Fruit fly (Drosophila melanogaster) whole organism, embryonic: ENCODE measurements around the gene Ssu72.

Experiments
- CG10543 ChIP-seq: fragments of 200-800 bp; sonication (Bioruptor generic); optimal IDR thresholded peaks from 3 replicates; lab custom pipeline; 2017; ENCODE audit warnings: missing biosample characterization, mild to moderate bottlenecking, missing genetic modification characterization, moderate library complexity
- CG10959 ChIP-seq: fragments of 200-800 bp; sonication (Bioruptor generic); IDR thresholded peaks from 2 replicates; pipeline ENCODE4 v1.3.6; 2022; ENCODE audit warnings: missing biosample characterization, missing genetic modification characterization
- CG12236 ChIP-seq: fragments of 200-800 bp; sonication (Bioruptor generic); optimal IDR thresholded peaks from 2 replicates; lab custom pipeline; 2016; ENCODE audit warnings: missing biosample characterization, missing genetic modification characterization
- CG12942 ChIP-seq: fragments of 200-800 bp; sonication (Bioruptor generic); optimal IDR thresholded peaks from 3 replicates; lab custom pipeline; 2016; ENCODE audit warnings: missing biosample characterization, missing genetic modification characterization
- CG15269 ChIP-seq: fragments of 200-800 bp; sonication (Bioruptor generic); optimal IDR thresholded peaks from 2 replicates; lab custom pipeline; 2018; ENCODE audit warnings: missing biosample characterization, mild to moderate bottlenecking, missing genetic modification characterization, moderate library complexity
- CG31388 ChIP-seq: fragments of 200-800 bp; sonication (Bioruptor generic); optimal IDR thresholded peaks from 2 replicates; lab custom pipeline; 2016; ENCODE audit warnings: missing biosample characterization, missing genetic modification characterization
- CG4360 ChIP-seq: fragments of 200-800 bp; sonication (Bioruptor generic); IDR thresholded peaks from 2 replicates; pipeline ENCODE4 v1.3.6; 2022; ENCODE audit warnings: missing biosample characterization, missing genetic modification characterization
- CG4820 ChIP-seq: fragments of 200-800 bp; sonication (Bioruptor generic); optimal IDR thresholded peaks from 3 replicates; lab custom pipeline; 2016; ENCODE audit warnings: missing biosample characterization, missing genetic modification characterization
- CG4854 ChIP-seq: fragments of 200-800 bp; sonication (Bioruptor generic); optimal IDR thresholded peaks from 2 replicates; lab custom pipeline; 2016; ENCODE audit warnings: missing biosample characterization, missing genetic modification characterization, inconsistent platforms
- CG6272 ChIP-seq: fragments of 200-800 bp; sonication (Bioruptor generic); IDR thresholded peaks from 2 replicates; pipeline ENCODE4 v1.3.6; 2022; ENCODE audit warnings: missing biosample characterization, missing genetic modification characterization
- CG6765 ChIP-seq: fragments of 200-800 bp; sonication (Bioruptor generic); optimal IDR thresholded peaks from 3 replicates; lab custom pipeline; 2017; ENCODE audit warnings: missing biosample characterization, mild to moderate bottlenecking, missing genetic modification characterization
- CG7357 ChIP-seq: fragments of 200-800 bp; sonication (Bioruptor generic); IDR thresholded peaks from 3 replicates; pipeline ENCODE4 v1.3.6; 2022; ENCODE audit warnings: missing biosample characterization, missing genetic modification characterization
- CG7372 ChIP-seq: fragments of 200-800 bp; sonication (Bioruptor generic); IDR thresholded peaks from 2 replicates; pipeline ENCODE4 v1.3.6; 2022; ENCODE audit warnings: missing biosample characterization, missing genetic modification characterization
- CG7987 ChIP-seq: fragments of 200-800 bp; sonication (Bioruptor generic); optimal IDR thresholded peaks from 2 replicates; lab custom pipeline; 2018; ENCODE audit warnings: missing biosample characterization, mild to moderate bottlenecking, missing genetic modification characterization, moderate library complexity
- CG9797 ChIP-seq: fragments of 200-800 bp; sonication (Bioruptor generic); optimal IDR thresholded peaks from 3 replicates; lab custom pipeline; 2018; ENCODE audit warnings: missing biosample characterization, mild to moderate bottlenecking, missing genetic modification characterization
- Dll ChIP-seq: fragments of 200-800 bp; sonication (Bioruptor generic); IDR thresholded peaks from 4 replicates; pipeline ENCODE4 v1.3.6; 2022; ENCODE audit warnings: missing biosample characterization, missing genetic modification characterization; ENCODE audit not compliant: partially characterized antibody
- Dref ChIP-seq: fragments of 200-800 bp; sonication (Bioruptor generic); IDR thresholded peaks from 2 replicates; pipeline ENCODE4 v1.3.6; 2022; ENCODE audit warnings: missing biosample characterization, missing genetic modification characterization
- Eip74EF ChIP-seq, 2 experiments: fragments of 200-800 bp in 1 of 2; fragments of >200 bp in 1 of 2; sonication (Bioruptor generic) in 1 of 2; optimal IDR thresholded peaks; 2 replicates each; lab custom pipeline; 2017 to 2019; ENCODE audit warnings: missing biosample characterization in 2 of 2, missing genetic modification characterization in 2 of 2, mild to moderate bottlenecking in 1 of 2, moderate library complexity in 1 of 2
- HLHmδ ChIP-seq: fragments of 200-800 bp; sonication (Bioruptor generic); optimal IDR thresholded peaks from 2 replicates; lab custom pipeline; 2018; ENCODE audit warnings: missing biosample characterization, mild to moderate bottlenecking, missing genetic modification characterization, moderate library complexity
- Hmx ChIP-seq: fragments of 200-800 bp; sonication (Bioruptor generic); optimal IDR thresholded peaks from 2 replicates; lab custom pipeline; 2016; ENCODE audit warnings: missing biosample characterization, missing genetic modification characterization
- Kr ChIP-seq: fragments of 200-800 bp; sonication (Bioruptor generic); optimal IDR thresholded peaks from 2 replicates; lab custom pipeline; 2017; ENCODE audit warnings: missing biosample characterization, mild to moderate bottlenecking, missing genetic modification characterization
- Lim3 ChIP-seq: fragments of 200-800 bp; sonication (Bioruptor generic); IDR thresholded peaks from 2 replicates; pipeline ENCODE4 v1.3.6; 2022; ENCODE audit warnings: missing biosample characterization, missing genetic modification characterization
- MBD-R2 ChIP-seq: fragments of 200-800 bp; sonication (Bioruptor generic); IDR thresholded peaks from 2 replicates; pipeline ENCODE4 v1.3.6; 2022; ENCODE audit warnings: missing biosample characterization, missing genetic modification characterization
- Mrtf ChIP-seq: fragments of 200-800 bp; sonication (Bioruptor generic); IDR thresholded peaks from 3 replicates; pipeline ENCODE4 v1.3.6; 2022; ENCODE audit warnings: missing biosample characterization, missing genetic modification characterization
- Myb ChIP-seq: fragments of 200-800 bp; sonication (Bioruptor generic); optimal IDR thresholded peaks from 2 replicates; lab custom pipeline; 2016; ENCODE audit warnings: missing biosample characterization, missing genetic modification characterization
- Nf-YB ChIP-seq: fragments of 200-800 bp; sonication (Bioruptor generic); optimal IDR thresholded peaks from 3 replicates; lab custom pipeline; 2019; ENCODE audit warnings: missing biosample characterization, mild to moderate bottlenecking, missing genetic modification characterization, moderate library complexity
- Opbp ChIP-seq: fragments of 200-800 bp; sonication (Bioruptor generic); IDR thresholded peaks from 3 replicates; pipeline ENCODE4 v1.3.6; 2022; ENCODE audit warnings: missing biosample characterization, missing genetic modification characterization; ENCODE audit not compliant: partially characterized antibody
- TFAM ChIP-seq: fragments of 200-800 bp; sonication (Bioruptor generic); optimal IDR thresholded peaks from 2 replicates; lab custom pipeline; 2017; ENCODE audit warnings: missing biosample characterization, missing genetic modification characterization, inconsistent platforms
- Usf ChIP-seq: fragments of 200-800 bp; sonication (Bioruptor generic); optimal IDR thresholded peaks from 2 replicates; lab custom pipeline; 2017; ENCODE audit warnings: missing genotype, missing biosample characterization, missing genetic modification characterization
- cwo ChIP-seq: fragments of 200-800 bp; sonication (Bioruptor generic); optimal IDR thresholded peaks from 3 replicates; lab custom pipeline; 2017; ENCODE audit warnings: missing biosample characterization, missing genetic modification characterization, mild to moderate bottlenecking, moderate library complexity, missing genetic modification reagents
- danr ChIP-seq: fragments of 200-800 bp; sonication (Bioruptor generic); IDR thresholded peaks from 2 replicates; pipeline ENCODE4 v1.3.6; 2022; ENCODE audit warnings: missing biosample characterization, missing genetic modification characterization
- eve ChIP-seq, 2 experiments: fragments of >200 bp; optimal IDR thresholded peaks; 2 replicates each; lab custom pipeline; 2017; ENCODE audit warnings: missing biosample characterization in 2 of 2, missing genetic modification characterization in 2 of 2
- exex ChIP-seq: fragments of 200-800 bp; sonication (Bioruptor generic); optimal IDR thresholded peaks from 4 replicates; lab custom pipeline; 2018; ENCODE audit warnings: missing biosample characterization, mild to moderate bottlenecking, missing genetic modification characterization, moderate library complexity
- eyg ChIP-seq: fragments of 200-800 bp; sonication (Bioruptor generic); optimal IDR thresholded peaks from 3 replicates; lab custom pipeline; 2016; ENCODE audit warnings: missing biosample characterization, missing genetic modification characterization
- gce ChIP-seq: fragments of 200-800 bp; sonication (Bioruptor generic); IDR thresholded peaks from 3 replicates; pipeline ENCODE4 v1.3.6; 2022; ENCODE audit warnings: missing biosample characterization, missing genetic modification characterization
- grau ChIP-seq: fragments of 200-800 bp; optimal IDR thresholded peaks from 3 replicates; lab custom pipeline; 2019; ENCODE audit warnings: missing biosample characterization, mild to moderate bottlenecking, missing genetic modification characterization, moderate library complexity
- grn ChIP-seq: fragments of 200-800 bp; sonication (Bioruptor generic); optimal IDR thresholded peaks from 3 replicates; lab custom pipeline; 2017; ENCODE audit warnings: missing biosample characterization, missing genetic modification characterization
- hbn ChIP-seq: fragments of 200-800 bp; sonication (Bioruptor generic); IDR thresholded peaks from 2 replicates; pipeline ENCODE4 v1.3.6; 2022; ENCODE audit warnings: missing biosample characterization, missing genetic modification characterization; ENCODE audit not compliant: partially characterized antibody
- inv ChIP-seq: fragments of 200-800 bp; sonication (Bioruptor generic); IDR thresholded peaks from 2 replicates; pipeline ENCODE4 v1.3.6; 2022; ENCODE audit warnings: missing biosample characterization, missing genetic modification characterization; ENCODE audit not compliant: partially characterized antibody
- nerfin-1 ChIP-seq: fragments of 200-800 bp; sonication (Bioruptor generic); optimal IDR thresholded peaks from 3 replicates; lab custom pipeline; 2019; ENCODE audit warnings: missing biosample characterization, mild to moderate bottlenecking, missing genetic modification characterization, moderate library complexity
- pnt ChIP-seq: fragments of 200-800 bp; sonication (Bioruptor generic); optimal IDR thresholded peaks from 3 replicates; lab custom pipeline; 2016; ENCODE audit warnings: missing biosample characterization, missing genetic modification characterization
- pros ChIP-seq: fragments of 200-800 bp; sonication (Bioruptor generic); optimal IDR thresholded peaks from 3 replicates; lab custom pipeline; 2019; ENCODE audit warnings: missing biosample characterization, mild to moderate bottlenecking, missing genetic modification characterization, moderate library complexity
- pum ChIP-seq: fragments of 200-800 bp; sonication (Bioruptor generic); optimal IDR thresholded peaks from 2 replicates; lab custom pipeline; 2016; ENCODE audit warnings: missing biosample characterization, missing genetic modification characterization
- repo ChIP-seq: fragments of 200-800 bp; sonication (Bioruptor generic); optimal IDR thresholded peaks from 2 replicates; lab custom pipeline; 2016; ENCODE audit warnings: missing biosample characterization, missing genetic modification characterization
- scrt ChIP-seq: fragments of 200-800 bp; sonication (Bioruptor generic); optimal IDR thresholded peaks from 2 replicates; lab custom pipeline; 2018; ENCODE audit warnings: missing biosample characterization, mild to moderate bottlenecking, missing genetic modification characterization, moderate library complexity
- sens ChIP-seq: fragments of 200-800 bp; sonication (Bioruptor generic); peaks from one replicate; lab custom pipeline; 2016; ENCODE audit warnings: missing biosample characterization, missing genetic modification characterization
- shn ChIP-seq: fragments of 200-800 bp; sonication (Bioruptor generic); optimal IDR thresholded peaks from 3 replicates; lab custom pipeline; 2016; ENCODE audit warnings: missing biosample characterization, missing genetic modification characterization
- wdn ChIP-seq: fragments of 200-800 bp; sonication (Bioruptor generic); IDR thresholded peaks from 2 replicates; pipeline ENCODE4 v1.3.6; 2022; ENCODE audit warnings: missing biosample characterization, missing genetic modification characterization
- wor ChIP-seq: fragments of 200-800 bp; sonication (Bioruptor generic); IDR thresholded peaks from 2 replicates; pipeline ENCODE4 v1.3.6; 2022; ENCODE audit warnings: missing biosample characterization, missing genetic modification characterization
- zen ChIP-seq: fragments of 200-800 bp; sonication (Bioruptor generic); optimal IDR thresholded peaks from 3 replicates; lab custom pipeline; 2018; ENCODE audit warnings: missing biosample characterization, mild to moderate bottlenecking, missing genetic modification characterization, moderate library complexity

Ssu72 gene

DNA sequence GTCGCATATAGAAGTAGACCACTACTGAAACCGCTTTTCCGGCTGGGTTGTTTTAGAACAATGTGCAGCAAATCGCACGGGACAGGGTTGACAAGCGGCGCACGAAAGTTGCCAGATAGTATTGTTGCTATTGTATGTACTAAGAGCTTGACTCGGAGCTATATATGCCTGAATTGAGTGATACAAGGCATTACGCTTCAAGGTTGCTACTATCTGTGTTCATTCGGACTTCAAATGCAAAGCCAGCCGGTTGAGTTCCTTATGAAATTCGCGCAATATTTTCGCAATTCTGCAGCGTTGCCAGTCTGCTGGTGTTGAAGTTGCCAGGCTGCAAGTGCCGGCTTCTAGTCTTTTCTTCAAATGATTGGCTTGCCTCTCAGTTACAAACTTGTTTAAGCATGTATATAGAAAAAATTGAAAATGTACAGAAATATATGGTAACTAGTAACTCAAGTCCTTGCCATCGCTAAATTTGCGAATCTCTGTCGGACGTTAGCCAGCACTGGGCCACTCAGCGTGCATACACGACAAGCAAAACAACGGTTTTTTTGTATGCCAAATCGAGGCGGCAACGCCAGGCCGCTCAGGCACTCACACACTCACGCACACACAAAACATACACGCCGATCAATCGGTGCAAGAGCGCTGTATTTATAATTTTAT, 12.5 kb upstream of the Ssu72 start, which contains the start of the genes Ranbp21 and Elys (continued):
- TF ChIP-seq CG7372 (GFP tag; lab: Robert Waterston, UW) = peak; percentile 32; the same call in 1 of the 2 replicates
- TF ChIP-seq gce (GFP tag; lab: Robert Waterston, UW) = no peak
- TF ChIP-seq TFAM (GFP tag; lab: Kevin White, UChicago) = no peak
- no peak for TF ChIP-seq scrt
- TF ChIP-seq CG4854 = no peak
- TF ChIP-seq CG6272 (GFP tag; lab: Robert Waterston, UW) = peak; percentile 40; the same call in 1 of the 2 replicates
- no peak for TF ChIP-seq pros (GFP tag; lab: Kevin White, UChicago)
- TF ChIP-seq CG9797 (GFP tag; lab: Kevin White, UChicago) = peak; percentile 40
- TF ChIP-seq inv (GFP tag; lab: Robert Waterston, UW) = peak; percentile 45; the same call in 1 of the 2 replicates
- no peak for TF ChIP-seq exex (tag; lab: Kevin White, UChicago)
- TF ChIP-seq pnt = peak; percentile 62
- TF ChIP-seq Usf (GFP tag; lab: Kevin White, UChicago) = no peak
- no peak for TF ChIP-seq CG4360 (GFP tag; lab: Robert Waterston, UW)
- no peak for TF ChIP-seq CG12236 (GFP tag; lab: Kevin White, UChicago)
- no peak for TF ChIP-seq grn (GFP tag; lab: Kevin White, UChicago)
- peak; percentile 94 for TF ChIP-seq Myb (GFP tag; lab: Kevin White, UChicago)
- no peak for TF ChIP-seq Nf-YB
- peak; percentile 68 for TF ChIP-seq MBD-R2 (GFP tag; lab: Robert Waterston, UW)
- peak; percentile 39; the same call in 1 of the 2 replicates for TF ChIP-seq CG10959
- TF ChIP-seq pum (GFP tag; lab: Kevin White, UChicago) = peak; percentile 76
- no peak for TF ChIP-seq danr (GFP tag; lab: Robert Waterston, UW)
- no peak for TF ChIP-seq repo (GFP tag; lab: Kevin White, UChicago)
- peak; percentile 62 for TF ChIP-seq CG10543 (GFP tag; lab: Kevin White, UChicago)
- peak; percentile 94 for TF ChIP-seq sens (GFP tag; lab: Kevin White, UChicago)
- TF ChIP-seq grau (tag; lab: Kevin White, UChicago) = peak; percentile 40
- TF ChIP-seq Hmx (GFP tag; lab: Kevin White, UChicago) = no peak
- TF ChIP-seq CG31388 (GFP tag; lab: Kevin White, UChicago) = no peak
- TF ChIP-seq CG15269 (tag; lab: Kevin White, UChicago) = no peak
- TF ChIP-seq hbn (GFP tag; lab: Robert Waterston, UW) = no peak
- TF ChIP-seq zen = no peak
- peak; percentile 31; the same call in 1 of the 4 replicates for TF ChIP-seq Dll
- TF ChIP-seq nerfin-1 = no peak
- TF ChIP-seq Mrtf (GFP tag; lab: Robert Waterston, UW) = no peak
- TF ChIP-seq eve (GFP tag; optimal IDR thresholded peaks at IDR 0.05; lab: Kevin White, UChicago) = no peak
- peak; percentile 45 for TF ChIP-seq CG12942 (GFP tag; lab: Kevin White, UChicago)
- no peak for TF ChIP-seq Kr (GFP tag; lab: Kevin White, UChicago)
- peak; percentile 16 for TF ChIP-seq CG4820
- peak; percentile 15 for TF ChIP-seq eyg
- TF ChIP-seq Opbp (GFP tag; lab: Robert Waterston, UW) = no peak
- no peak for TF ChIP-seq CG6765
- TF ChIP-seq CG7987 = no peak
- no peak for TF ChIP-seq Eip74EF (GFP tag; optimal IDR thresholded peaks at IDR 0.05; lab: Kevin White, UChicago)
- 0 out of 2 replicates have a peak, but pooled peaks have one; percentile 39 for TF ChIP-seq wor (GFP tag; lab: Robert Waterston, UW)
- 0 out of 2 replicates have a peak, but pooled peaks have one; percentile 14 for TF ChIP-seq wdn
- TF ChIP-seq cwo (GFP tag; lab: Kevin White, UChicago) = no peak
- TF ChIP-seq Dref = peak; percentile 33
- TF ChIP-seq CG7357 (GFP tag; lab: Robert Waterston, UW) = peak; percentile 42; the same call in 1 of the 3 replicates
- TF ChIP-seq HLHmδ (GFP tag; lab: Kevin White, UChicago) = no peak
- TF ChIP-seq shn (GFP tag; lab: Kevin White, UChicago) = peak; percentile 65
- TF ChIP-seq Lim3 (GFP tag; lab: Robert Waterston, UW) = no peak
